Worm (Caenorhabditis elegans) whole organism, L4/young adult: ENCODE results near the gene C55C3.73.

Experiments
- dao-5 ChIP-seq: sonication (generic microtip); optimal IDR thresholded peaks from 2 replicates; lab custom pipeline; 2016; ENCODE audit warnings: missing genotype, missing genetic modification characterization, moderate library complexity, missing compliant biosample characterization
- him-1 ChIP-seq: sonication (generic microtip); optimal IDR thresholded peaks from 2 replicates; lab custom pipeline; 2016; ENCODE audit warnings: missing genotype, missing genetic modification reagents, missing genetic modification characterization, missing compliant biosample characterization

ce11 chrIV:5734720-5735119 is 31.5 kb upstream of the C55C3.73 start, which contains the start of gene cpg-18:
- TF ChIP-seq dao-5: no peak
- TF ChIP-seq him-1 (tag; lab: Kevin White, UChicago): no peak
